Fruit fly (Drosophila melanogaster) whole organism, pupa: Measurements from ENCODE around the gene CG13101.

Experiments used
- CG15710 ChIP-seq: fragments of 200-800 bp; sonication (Bioruptor generic); optimal IDR thresholded peaks from 2 replicates; lab custom pipeline; 2018; ENCODE audit warnings: missing biosample characterization, mild to moderate bottlenecking, missing genetic modification characterization, moderate library complexity
- CG32121 ChIP-seq: fragments of 200-800 bp; sonication (Bioruptor generic); IDR thresholded peaks from 2 replicates; pipeline ENCODE4 v1.3.6; 2022; ENCODE audit warnings: missing biosample characterization, missing genetic modification characterization
- CG34367 ChIP-seq: fragments of 200-800 bp; sonication (Bioruptor generic); optimal IDR thresholded peaks from 2 replicates; lab custom pipeline; 2018; ENCODE audit warnings: missing biosample characterization, mild to moderate bottlenecking, missing genetic modification characterization
- CG8159 ChIP-seq: fragments of 200-800 bp; sonication (Bioruptor generic); optimal IDR thresholded peaks from 3 replicates; lab custom pipeline; 2018; ENCODE audit warnings: missing biosample characterization, mild to moderate bottlenecking, missing genetic modification characterization, moderate library complexity
- EcR ChIP-seq: fragments of 200-800 bp; sonication (Bioruptor generic); optimal IDR thresholded peaks from 3 replicates; lab custom pipeline; 2019; ENCODE audit warnings: missing biosample characterization, missing genetic modification characterization, mild to moderate bottlenecking, moderate library complexity, missing genetic modification reagents
- Pif1A ChIP-seq: fragments of 200-800 bp; sonication (Bioruptor generic); optimal IDR thresholded peaks from 3 replicates; lab custom pipeline; 2016; ENCODE audit warnings: missing biosample characterization, missing genetic modification characterization
- Pif1B ChIP-seq: fragments of 200-800 bp; sonication (Bioruptor generic); optimal IDR thresholded peaks from 3 replicates; lab custom pipeline; 2016; ENCODE audit warnings: missing biosample characterization, missing genetic modification characterization
- rn ChIP-seq: fragments of 200-800 bp; sonication (Bioruptor generic); IDR thresholded peaks from 2 replicates; pipeline ENCODE4 v1.3.6; 2022; ENCODE audit warnings: missing biosample characterization, missing genetic modification characterization

DNA sequence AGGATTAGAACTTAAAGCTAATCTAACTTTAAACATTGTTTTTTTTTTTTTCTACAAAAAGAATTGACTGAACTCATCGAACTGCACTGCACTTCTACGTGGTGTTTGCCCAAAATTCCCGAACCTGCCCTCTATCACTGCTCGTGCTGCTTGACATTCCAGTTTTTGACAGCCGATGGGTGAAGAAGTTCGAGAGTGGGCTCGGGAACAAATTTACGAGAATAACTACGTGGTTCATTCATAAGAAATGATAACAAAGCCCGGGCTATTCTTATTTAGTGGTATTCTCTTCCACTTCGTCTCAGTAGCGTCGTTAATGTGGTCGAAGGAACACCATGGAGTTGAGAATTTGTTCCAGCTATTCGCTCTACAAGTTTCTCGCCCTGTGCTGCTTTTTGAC lies 17.4 kb downstream of the CG13101 start, which contains the start of gene CG18088:
- TF ChIP-seq Pif1B (no peak), rn (no peak), CG34367 (tag; lab: Kevin White, UChicago) (no peak), Pif1A (GFP tag; lab: Kevin White, UChicago) (no peak), CG15710 (no peak), CG8159 (tag; lab: Kevin White, UChicago) (no peak), EcR (GFP tag; lab: Kevin White, UChicago) (no peak), CG32121 (GFP tag; lab: Robert Waterston, UW) (no peak)
